Worm (Caenorhabditis elegans) whole organism, young adult: Measurements from ENCODE around the gene his-48.

Experiments used
- B0035.1 ChIP-seq: sonication (generic microtip); optimal IDR thresholded peaks from 2 replicates; lab custom pipeline; 2016; ENCODE audit warnings: missing genetic modification characterization, mild to moderate bottlenecking, missing compliant biosample characterization, missing genotype, missing genetic modification reagents
- C17E4.6 ChIP-seq: fragments of 200-800 bp; sonication (Bioruptor generic); IDR thresholded peaks from 2 replicates; pipeline ENCODE4 v1.3.6; 2022; ENCODE audit warnings: missing genetic modification reagents, missing genetic modification characterization, missing compliant biosample characterization
- D2030.7 ChIP-seq: fragments of 200-800 bp; sonication (Bioruptor generic); IDR thresholded peaks from 2 replicates; pipeline ENCODE4 v1.3.6; 2022; ENCODE audit warnings: missing genetic modification reagents, missing genetic modification characterization, missing compliant biosample characterization
- F10E7.11 ChIP-seq: sonication (generic microtip); optimal IDR thresholded peaks from 2 replicates; lab custom pipeline; 2017; ENCODE audit warnings: mild to moderate bottlenecking, missing genetic modification characterization, moderate library complexity, missing compliant biosample characterization
- F23B12.7 ChIP-seq: sonication (generic microtip); optimal IDR thresholded peaks from 2 replicates; lab custom pipeline; 2017; ENCODE audit warnings: missing genetic modification characterization, mild to moderate bottlenecking, missing compliant biosample characterization, antibody characterized with exemption, moderate library complexity; ENCODE audit not compliant: insufficient read depth
- Y67H2A.10 ChIP-seq: fragments of 200-800 bp; sonication (Bioruptor generic); conservative IDR thresholded peaks from 2 replicates; pipeline ENCODE4 v1.3.6; 2022; ENCODE audit warnings: missing genetic modification reagents, missing genetic modification characterization, missing compliant biosample characterization
- ama-1 ChIP-seq, 3 experiments: fragments of 150-350 bp in 1 of 3; sonication (generic microtip) in 2 of 3; optimal IDR thresholded peaks; 2 replicates each; lab custom pipeline; 2014 to 2018; ENCODE audit warnings: missing biosample characterization in 2 of 3, missing genetic modification characterization in 2 of 3, missing genetic modification reagents in 2 of 3
- aptf-2 ChIP-seq: fragments of 200-800 bp; sonication (Bioruptor generic); conservative IDR thresholded peaks from 2 replicates; pipeline ENCODE4 v1.3.6; 2022; ENCODE audit warnings: missing genetic modification reagents, missing genetic modification characterization, missing compliant biosample characterization
- aptf-3 ChIP-seq: fragments of 200-800 bp; sonication (Bioruptor generic); IDR thresholded peaks from 2 replicates; pipeline ENCODE4 v1.3.6; 2022; ENCODE audit warnings: missing genetic modification characterization, missing compliant biosample characterization
- attf-3 ChIP-seq: fragments of 200-800 bp; sonication (Bioruptor generic); conservative IDR thresholded peaks from 2 replicates; pipeline ENCODE4 v1.3.6; 2022; ENCODE audit warnings: missing genetic modification reagents, missing genetic modification characterization, missing compliant biosample characterization
- attf-6 ChIP-seq: fragments of 200-800 bp; sonication (Bioruptor generic); IDR thresholded peaks from 2 replicates; pipeline ENCODE4 v1.3.6; 2022; ENCODE audit warnings: missing genetic modification reagents, missing genetic modification characterization, missing compliant biosample characterization
- ccch-3 ChIP-seq: fragments of 200-800 bp; sonication (Bioruptor generic); optimal IDR thresholded peaks from 2 replicates; lab custom pipeline; 2018; ENCODE audit warnings: mild to moderate bottlenecking, missing genetic modification characterization, missing compliant biosample characterization
- cebp-1 ChIP-seq, 2 experiments: fragments of 200-800 bp in 1 of 2; sonication (Bioruptor generic) in 1 of 2; sonication (generic microtip) in 1 of 2; IDR thresholded peaks in 1 of 2; optimal IDR thresholded peaks in 1 of 2; 2 replicates each; pipeline versions ENCODE4 v1.3.6 to Lab custom; 2017 to 2022; ENCODE audit warnings: missing compliant biosample characterization in 2 of 2, missing genetic modification characterization in 2 of 2, mild to moderate bottlenecking in 1 of 2, missing genetic modification reagents in 1 of 2, moderate library complexity in 1 of 2
- ceh-27 ChIP-seq: fragments of 200-800 bp; sonication (Bioruptor generic); optimal IDR thresholded peaks from 2 replicates; lab custom pipeline; 2018; ENCODE audit warnings: mild to moderate bottlenecking, missing genetic modification characterization, moderate library complexity, missing compliant biosample characterization
- chd-7 ChIP-seq: sonication (generic microtip); optimal IDR thresholded peaks from 2 replicates; lab custom pipeline; 2016; ENCODE audit warnings: mild to moderate bottlenecking, missing genetic modification characterization, moderate library complexity, missing compliant biosample characterization
- die-1 ChIP-seq: sonication (generic microtip); optimal IDR thresholded peaks from 2 replicates; lab custom pipeline; 2016; ENCODE audit warnings: missing genotype, mild to moderate bottlenecking, missing genetic modification characterization, missing compliant biosample characterization
- dpl-1 ChIP-seq: fragments of 150-350 bp; optimal IDR thresholded peaks from 2 replicates; lab custom pipeline; 2014; ENCODE audit warnings: missing biosample characterization, missing genetic modification reagents, missing genetic modification characterization
- egrh-3 ChIP-seq: fragments of 200-800 bp; sonication (Bioruptor generic); IDR thresholded peaks from 2 replicates; pipeline ENCODE4 v1.3.6; 2022; ENCODE audit warnings: missing genetic modification reagents, missing genetic modification characterization, missing compliant biosample characterization
- him-1 ChIP-seq: sonication (generic microtip); optimal IDR thresholded peaks from 2 replicates; lab custom pipeline; 2016; ENCODE audit warnings: missing genotype, missing genetic modification reagents, missing genetic modification characterization, missing compliant biosample characterization
- hlh-12 ChIP-seq: sonication (generic microtip); optimal IDR thresholded peaks from 2 replicates; lab custom pipeline; 2016; ENCODE audit warnings: missing genetic modification characterization, missing compliant biosample characterization
- hsf-1 ChIP-seq: fragments of 200-800 bp; sonication (Bioruptor generic); IDR thresholded peaks from 2 replicates; pipeline ENCODE4 v1.3.6; 2022; ENCODE audit warnings: missing genetic modification reagents, missing genetic modification characterization, missing compliant biosample characterization
- lag-1 ChIP-seq: fragments of 200-800 bp; sonication (Bioruptor generic); IDR thresholded peaks from 2 replicates; pipeline ENCODE4 v1.3.6; 2022; ENCODE audit warnings: missing genetic modification reagents, missing genetic modification characterization, missing compliant biosample characterization
- lin-26 ChIP-seq: fragments of 200-800 bp; sonication (Bioruptor generic); IDR thresholded peaks from 2 replicates; pipeline ENCODE4 v1.3.6; 2022; ENCODE audit warnings: missing genetic modification reagents, missing genetic modification characterization, missing compliant biosample characterization
- lin-35 ChIP-seq, 3 experiments: fragments of 150-350 bp in 2 of 3; sonication (generic microtip) in 1 of 3; optimal IDR thresholded peaks; 2 replicates each; lab custom pipeline; 2014 to 2018; ENCODE audit warnings: missing biosample characterization in 3 of 3, missing genetic modification characterization in 3 of 3, missing genetic modification reagents in 3 of 3
- lsl-1 ChIP-seq: fragments of 200-800 bp; sonication (Bioruptor generic); optimal IDR thresholded peaks from 2 replicates; lab custom pipeline; 2018; ENCODE audit warnings: mild to moderate bottlenecking, missing genetic modification characterization, moderate library complexity, missing compliant biosample characterization
- madf-3 ChIP-seq: fragments of 200-800 bp; sonication (Bioruptor generic); IDR thresholded peaks from 2 replicates; pipeline ENCODE4 v1.3.6; 2022; ENCODE audit warnings: missing genetic modification reagents, missing genetic modification characterization, missing compliant biosample characterization
- madf-6 ChIP-seq: fragments of 200-800 bp; sonication (Bioruptor generic); IDR thresholded peaks from 2 replicates; pipeline ENCODE4 v1.3.6; 2022; ENCODE audit warnings: missing genetic modification reagents, missing genetic modification characterization, missing compliant biosample characterization
- madf-8 ChIP-seq: fragments of 200-800 bp; sonication (Bioruptor generic); conservative IDR thresholded peaks from 2 replicates; pipeline ENCODE4 v1.3.6; 2022; ENCODE audit warnings: missing genetic modification reagents, missing genetic modification characterization, missing compliant biosample characterization
- nfya-1 ChIP-seq: sonication (generic microtip); optimal IDR thresholded peaks from 2 replicates; lab custom pipeline; 2017; ENCODE audit warnings: antibody characterized with exemption, missing compliant biosample characterization, missing genetic modification characterization, borderline replicate concordance; ENCODE audit not compliant: insufficient read depth
- nfyb-1 ChIP-seq: fragments of 200-800 bp; sonication (Bioruptor generic); IDR thresholded peaks from 2 replicates; pipeline ENCODE4 v1.3.6; 2022; ENCODE audit warnings: missing genetic modification reagents, missing genetic modification characterization, missing compliant biosample characterization
- nhr-179 ChIP-seq: sonication (generic microtip); optimal IDR thresholded peaks from 2 replicates; lab custom pipeline; 2016; ENCODE audit warnings: mild to moderate bottlenecking, missing genetic modification characterization, missing compliant biosample characterization
- nhr-27 ChIP-seq: fragments of 200-800 bp; sonication (Bioruptor generic); optimal IDR thresholded peaks from 2 replicates; lab custom pipeline; 2018; ENCODE audit warnings: mild to moderate bottlenecking, missing genetic modification characterization, moderate library complexity, missing compliant biosample characterization
- nhr-90 ChIP-seq: sonication (generic microtip); optimal IDR thresholded peaks from 2 replicates; lab custom pipeline; 2016; ENCODE audit warnings: missing genotype, mild to moderate bottlenecking, missing genetic modification characterization, missing compliant biosample characterization
- rcor-1 ChIP-seq: fragments of 200-800 bp; sonication (Bioruptor generic); IDR thresholded peaks from 2 replicates; pipeline ENCODE4 v1.3.6; 2022; ENCODE audit warnings: missing genetic modification reagents, missing genetic modification characterization, missing compliant biosample characterization
- rec-8 ChIP-seq, 2 experiments: sonication (generic microtip); optimal IDR thresholded peaks; 2 replicates each; lab custom pipeline; 2016; ENCODE audit warnings: mild to moderate bottlenecking in 2 of 2, missing genetic modification characterization in 2 of 2, missing genetic modification reagents in 2 of 2, missing genotype in 2 of 2, missing biosample characterization in 1 of 2, missing compliant biosample characterization in 1 of 2, moderate library complexity in 1 of 2
- snpc-4 ChIP-seq, 5 experiments: fragments of 150-350 bp in 1 of 5; sonication (generic microtip) in 4 of 5; optimal IDR thresholded peaks; 2 replicates each; lab custom pipeline; 2014 to 2018; ENCODE audit warnings: missing genetic modification characterization in 5 of 5, missing biosample characterization in 3 of 5, antibody characterized with exemption in 2 of 5, mild to moderate bottlenecking in 2 of 5, missing compliant biosample characterization in 2 of 5, missing genotype in 2 of 5, moderate library complexity in 2 of 5, missing genetic modification reagents in 1 of 5
- tbx-9 ChIP-seq: sonication (generic microtip); optimal IDR thresholded peaks from 2 replicates; lab custom pipeline; 2016; ENCODE audit warnings: borderline replicate concordance, missing genetic modification characterization, inconsistent platforms, missing compliant biosample characterization
- zim-3 ChIP-seq: sonication (generic microtip); optimal IDR thresholded peaks from 2 replicates; lab custom pipeline; 2017; ENCODE audit warnings: mild to moderate bottlenecking, missing genetic modification characterization, moderate library complexity, missing compliant biosample characterization
- ztf-18 ChIP-seq: sonication (generic microtip); optimal IDR thresholded peaks from 2 replicates; lab custom pipeline; 2016; ENCODE audit warnings: missing genotype, mild to moderate bottlenecking, missing genetic modification characterization, missing compliant biosample characterization
- ztf-22 ChIP-seq: fragments of 200-800 bp; sonication (Bioruptor generic); optimal IDR thresholded peaks from 2 replicates; lab custom pipeline; 2018; ENCODE audit warnings: mild to moderate bottlenecking, missing genetic modification characterization, moderate library complexity, missing compliant biosample characterization
- ztf-25 ChIP-seq: fragments of 200-800 bp; sonication (Bioruptor generic); IDR thresholded peaks from 2 replicates; pipeline ENCODE4 v1.3.6; 2022; ENCODE audit warnings: missing genetic modification reagents, missing genetic modification characterization, missing compliant biosample characterization
- ztf-3 ChIP-seq: fragments of 200-800 bp; sonication (Bioruptor generic); optimal IDR thresholded peaks from 2 replicates; lab custom pipeline; 2018; ENCODE audit warnings: mild to moderate bottlenecking, missing genetic modification characterization, missing compliant biosample characterization

The his-48 gene

ce11 chrIV:11324741-11325140, at the start of gene his-48:
his-48 (plus strand) TSS chrIV:11324745.
- TF ChIP-seq madf-3 (GFP tag; lab: Robert Waterston, UW), result 0 out of 2 replicates have a peak, but pooled peaks have one; percentile 59
- peak; percentile 79 for TF ChIP-seq lin-26 (GFP tag; lab: Robert Waterston, UW)
- TF ChIP-seq madf-6, result 0 out of 2 replicates have a peak, but pooled peaks have one; percentile 24
- peak; percentile 38; the same call in 1 of the 2 replicates for TF ChIP-seq hsf-1 (GFP tag; lab: Robert Waterston, UW)
- peak; percentile 57; the same call in 1 of the 2 replicates for TF ChIP-seq attf-6

DNA sequence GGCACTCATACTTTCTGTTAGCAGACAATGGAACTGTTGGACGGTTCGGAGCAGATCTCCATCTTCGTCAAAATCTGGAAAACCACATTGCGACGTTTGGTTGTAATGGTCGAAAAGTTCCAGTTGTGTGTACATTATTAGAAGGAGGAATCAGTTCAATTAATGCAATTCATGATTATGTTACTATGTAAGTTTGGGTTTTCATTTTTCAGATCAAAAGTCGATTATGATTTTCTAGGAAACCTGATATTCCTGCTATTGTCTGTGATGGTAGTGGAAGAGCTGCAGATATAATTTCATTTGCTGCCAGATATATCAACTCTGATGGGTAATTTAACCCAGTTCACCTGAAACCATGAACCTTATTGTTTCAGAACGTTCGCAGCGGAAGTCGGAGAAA, 48.5 kb upstream of the his-48 start:
- TF ChIP-seq ama-1 (optimal IDR thresholded peaks at IDR 0.05; lab: Kevin White, UChicago) (no peak), ama-1 (GFP tag; optimal IDR thresholded peaks at IDR 0.05; lab: Kevin White, UChicago) (no peak), madf-8 (GFP tag; lab: Robert Waterston, UW) (no peak), ztf-18 (no peak)

DNA sequence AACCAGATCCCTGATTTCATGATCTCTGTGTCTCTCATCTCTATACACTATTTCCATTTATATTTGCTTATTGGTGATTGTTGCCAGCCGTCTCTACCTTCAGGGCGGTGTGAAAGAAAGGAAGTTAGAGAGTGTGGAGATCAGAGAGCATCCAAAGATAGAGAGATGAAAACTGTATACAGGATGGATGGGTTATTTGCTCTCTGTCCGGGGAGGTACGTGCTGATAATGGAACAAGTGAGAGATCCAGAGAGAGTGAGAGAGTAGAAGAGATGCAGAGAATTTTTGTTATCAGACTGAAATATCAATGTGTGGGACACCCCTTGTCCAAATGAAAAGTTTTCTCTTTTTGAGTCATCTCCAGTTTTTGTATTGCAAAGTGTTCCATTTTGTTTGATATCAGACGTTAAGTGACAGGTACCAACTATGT, 40.4 kb upstream of the his-48 start:
- TF ChIP-seq Y67H2A.10 (GFP tag; lab: Robert Waterston, UW), result no peak
- no peak for TF ChIP-seq him-1 (tag; lab: Kevin White, UChicago)
- TF ChIP-seq lsl-1, result no peak
- TF ChIP-seq attf-6, result no peak
- TF ChIP-seq ztf-3 (GFP tag; lab: Kevin White, UChicago), result no peak
- no peak for TF ChIP-seq D2030.7 (GFP tag; lab: Robert Waterston, UW)
- no peak for TF ChIP-seq nfyb-1 (GFP tag; lab: Robert Waterston, UW)
- no peak for TF ChIP-seq ccch-3 (GFP tag; lab: Kevin White, UChicago)
- no peak for TF ChIP-seq tbx-9 (tag; lab: Kevin White, UChicago)
- no peak for TF ChIP-seq rec-8 (tag; optimal IDR thresholded peaks at IDR 0.05; lab: Kevin White, UChicago)
- no peak for TF ChIP-seq nhr-179 (tag; lab: Kevin White, UChicago)
- no peak for TF ChIP-seq dpl-1 (GFP tag; lab: Kevin White, UChicago)
- no peak for TF ChIP-seq snpc-4 (GFP tag; optimal IDR thresholded peaks at IDR 0.05; lab: Kevin White, UChicago)
- TF ChIP-seq snpc-4 (tag; optimal IDR thresholded peaks at IDR 0.05; lab: Kevin White, UChicago), result no peak
- no peak for TF ChIP-seq F23B12.7
- TF ChIP-seq aptf-3 (GFP tag; lab: Robert Waterston, UW), result no peak
- TF ChIP-seq nhr-27 (tag; lab: Kevin White, UChicago), result no peak
- no peak for TF ChIP-seq nfya-1
- no peak for TF ChIP-seq hsf-1 (GFP tag; lab: Robert Waterston, UW)
- TF ChIP-seq madf-6, result no peak
- no peak for TF ChIP-seq C17E4.6 (GFP tag; lab: Robert Waterston, UW)
- no peak for TF ChIP-seq chd-7 (tag; lab: Kevin White, UChicago)
- TF ChIP-seq hlh-12 (tag; lab: Kevin White, UChicago), result no peak
- no peak for TF ChIP-seq aptf-2
- no peak for TF ChIP-seq rcor-1 (GFP tag; lab: Robert Waterston, UW)
- no peak for TF ChIP-seq ceh-27 (GFP tag; lab: Kevin White, UChicago)
- TF ChIP-seq F10E7.11 (tag; lab: Kevin White, UChicago), result no peak
- no peak for TF ChIP-seq zim-3 (tag; lab: Kevin White, UChicago)
- no peak for TF ChIP-seq die-1
- TF ChIP-seq lin-35 (GFP tag; optimal IDR thresholded peaks at IDR 0.05; lab: Kevin White, UChicago), result no peak
- TF ChIP-seq B0035.1 (tag; lab: Kevin White, UChicago), result no peak
- TF ChIP-seq ztf-25, result no peak
- TF ChIP-seq nhr-90 (tag; lab: Kevin White, UChicago), result peak; percentile 50
- TF ChIP-seq ztf-22, result peak; percentile 62
- TF ChIP-seq attf-3 (GFP tag; lab: Robert Waterston, UW), result no peak
- TF ChIP-seq lag-1 (GFP tag; lab: Robert Waterston, UW), result no peak
- 0 out of 2 replicates have a peak, but pooled peaks have one; percentile 27 for TF ChIP-seq cebp-1 (GFP tag; IDR thresholded peaks at IDR 0.05; lab: Robert Waterston, UW)
- no peak for TF ChIP-seq cebp-1 (tag; optimal IDR thresholded peaks at IDR 0.05; lab: Kevin White, UChicago)
- no peak for TF ChIP-seq egrh-3
